Fruit fly (Drosophila melanogaster): ENCODE results near the gene CG6324.

CG6324 gene

DNA sequence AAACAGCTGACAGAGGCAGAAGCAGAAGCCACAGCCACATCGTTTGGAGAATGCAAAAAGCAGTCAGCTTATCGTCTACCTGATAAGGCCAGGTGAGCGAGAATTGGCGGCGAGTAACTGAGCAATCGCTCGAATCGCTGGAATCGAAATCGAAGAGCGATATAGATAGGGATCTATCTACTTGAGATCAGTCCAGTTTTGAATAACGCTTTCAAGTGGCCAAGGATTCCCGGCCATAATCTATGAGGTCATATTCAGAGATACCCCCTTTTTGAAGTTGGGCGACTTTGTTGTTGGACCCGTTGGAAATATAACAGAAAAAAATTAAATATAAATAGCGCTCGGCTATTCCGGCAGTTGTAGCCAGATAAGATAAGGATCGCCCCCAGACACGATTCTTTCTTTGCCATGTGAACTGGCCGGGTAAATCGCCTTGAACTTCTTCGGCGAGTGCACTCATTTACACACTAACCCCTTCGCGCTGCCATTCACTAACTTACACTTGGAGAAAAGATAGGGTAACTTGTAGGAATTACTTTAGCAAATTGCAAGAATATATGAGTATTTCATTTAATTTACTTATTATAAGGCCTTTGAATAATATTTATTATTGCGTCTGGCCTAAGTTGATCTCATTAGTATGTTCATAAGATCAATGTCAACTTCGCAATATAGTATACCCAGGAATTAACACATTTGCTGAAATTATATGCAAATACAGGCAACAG is 46.7 kb downstream of the CG6324 start (continued):
- TF ChIP-seq CG6276 (GFP tag; optimal IDR thresholded peaks at IDR 0.05) = no peak

DNA sequence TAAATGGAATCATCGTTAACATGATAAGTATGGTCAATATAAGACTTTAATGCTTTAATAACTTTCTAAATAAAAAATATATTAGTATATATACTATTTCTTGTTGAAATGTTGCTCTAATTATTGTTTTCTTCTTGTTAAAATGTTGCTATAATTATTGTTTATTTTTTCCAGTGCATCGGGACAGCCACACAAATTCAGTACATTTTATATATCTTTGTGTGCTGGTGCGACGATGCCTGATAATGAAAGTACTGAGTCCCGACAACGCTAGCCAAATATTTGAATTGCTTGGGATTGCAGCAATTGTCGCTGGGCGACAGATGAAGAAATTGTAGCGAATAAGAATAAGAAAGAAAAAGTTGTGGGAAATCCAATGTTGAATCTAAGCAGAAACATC is 53.3 kb downstream of the CG6324 start:
- peak; percentile 28 for TF ChIP-seq Ets96B (tag; optimal IDR thresholded peaks at IDR 0.05)
- peak; percentile 5 for TF ChIP-seq topi (GFP tag; optimal IDR thresholded peaks at IDR 0.05)
- no peak for TF ChIP-seq CG8319 (GFP tag; optimal IDR thresholded peaks at IDR 0.05)
- TF ChIP-seq CG34406 (GFP tag; optimal IDR thresholded peaks at IDR 0.05) = peak; percentile 22
- TF ChIP-seq spab (GFP tag; optimal IDR thresholded peaks at IDR 0.05) = no peak
- TF ChIP-seq lz (GFP tag; optimal IDR thresholded peaks at IDR 0.05) = no peak
- TF ChIP-seq achi (GFP tag; optimal IDR thresholded peaks at IDR 0.05) = peak; percentile 21
- TF ChIP-seq CG1621 (tag; optimal IDR thresholded peaks at IDR 0.05) = no peak
- peak in 1 of 2 experiments; percentile 10 for TF ChIP-seq ss (GFP tag; optimal IDR thresholded peaks at IDR 0.05)
- no peak for TF ChIP-seq Sox102F (GFP tag; optimal IDR thresholded peaks at IDR 0.05)
- TF ChIP-seq Eip75B (GFP tag; optimal IDR thresholded peaks at IDR 0.05) = no peak
- TF ChIP-seq pdm3 (GFP tag; optimal IDR thresholded peaks at IDR 0.05) = no peak
- TF ChIP-seq Hr4 (GFP tag; optimal IDR thresholded peaks at IDR 0.05) = no peak
- TF ChIP-seq CG9139 (GFP tag; optimal IDR thresholded peaks at IDR 0.05) = no peak
- TF ChIP-seq CG10669 (GFP tag; optimal IDR thresholded peaks at IDR 0.05) = peak; percentile 7
- peak; percentile 2 for TF ChIP-seq CG3032 (tag; optimal IDR thresholded peaks at IDR 0.05)
- TF ChIP-seq Met (GFP tag; optimal IDR thresholded peaks at IDR 0.05) = peak; percentile 6
- TF ChIP-seq Hr39 (GFP tag; optimal IDR thresholded peaks at IDR 0.05) = no peak
- TF ChIP-seq acj6 (GFP tag; optimal IDR thresholded peaks at IDR 0.05) = peak; percentile 28
- peak; percentile 53 for TF ChIP-seq svp (GFP tag)
- peak; percentile 54 for TF ChIP-seq Eip78C (GFP tag)
- peak; percentile 4 for TF ChIP-seq CG10631 (GFP tag; optimal IDR thresholded peaks at IDR 0.05)

DNA sequence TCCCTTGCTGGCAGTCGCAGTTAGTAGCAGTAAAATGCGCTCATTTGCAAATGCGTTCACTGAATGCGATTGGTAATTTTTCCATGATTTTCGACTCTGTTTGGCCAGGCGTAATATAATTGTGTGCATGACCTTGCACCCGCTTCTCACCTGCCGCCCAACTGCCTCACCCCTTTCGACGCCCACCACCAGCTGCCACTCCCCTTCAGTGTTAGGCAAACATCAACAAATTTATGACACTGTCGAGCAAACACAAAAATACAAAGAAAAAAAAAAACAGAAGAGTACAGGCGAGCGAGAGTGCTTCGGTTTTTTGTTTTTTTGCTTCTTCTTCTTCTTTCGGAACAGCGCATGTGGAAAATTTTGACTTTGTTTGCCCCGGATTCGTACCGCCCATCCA is 54.1 kb downstream of the CG6324 start:
- peak; percentile 66 for TF ChIP-seq fkh (GFP tag; optimal IDR thresholded peaks at IDR 0.05)
- TF ChIP-seq ss (GFP tag; optimal IDR thresholded peaks at IDR 0.05) = no peak

DNA sequence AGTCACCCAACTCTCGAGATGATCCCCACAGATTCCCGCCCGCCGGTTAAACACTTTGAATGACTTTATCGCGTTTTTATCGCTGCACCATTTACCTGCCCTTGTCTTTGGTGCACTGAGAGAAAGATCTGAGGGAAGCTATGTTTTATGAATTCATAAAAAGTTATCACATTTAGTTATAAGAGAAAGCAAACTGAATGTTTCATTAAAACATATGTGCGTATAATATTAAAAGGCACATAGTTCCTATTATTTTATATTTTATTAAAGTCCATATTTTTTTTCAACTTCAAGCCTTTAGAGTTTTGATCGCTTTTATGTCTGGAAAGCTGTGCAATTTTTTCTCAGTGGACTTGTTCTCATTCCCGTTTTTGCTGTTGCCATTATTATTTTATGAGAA is 54.5 kb downstream of the CG6324 start:
- TF ChIP-seq salr (GFP tag; optimal IDR thresholded peaks at IDR 0.05) (no peak), CG34406 (GFP tag; optimal IDR thresholded peaks at IDR 0.05) (peak; percentile 52), CG11902 (GFP tag; optimal IDR thresholded peaks at IDR 0.05) (peak; percentile 13), acj6 (GFP tag; optimal IDR thresholded peaks at IDR 0.05) (peak; percentile 31), svp (GFP tag) (peak; percentile 79), OdsH (GFP tag; optimal IDR thresholded peaks at IDR 0.05) (peak; percentile 48), Ets96B (tag; optimal IDR thresholded peaks at IDR 0.05) (peak; percentile 49), net (GFP tag; optimal IDR thresholded peaks at IDR 0.05) (no peak), CG10669 (GFP tag; optimal IDR thresholded peaks at IDR 0.05) (peak; percentile 42), dsx (GFP tag; optimal IDR thresholded peaks at IDR 0.05; ENCODE audit: poor library complexity, severe bottlenecking) (peak; percentile 14), CG9139 (GFP tag; optimal IDR thresholded peaks at IDR 0.05) (no peak), Smox (GFP tag; optimal IDR thresholded peaks at IDR 0.05) (peak; percentile 57), spab (GFP tag; optimal IDR thresholded peaks at IDR 0.05) (peak; percentile 14), CG6808 (GFP tag; optimal IDR thresholded peaks at IDR 0.05) (no peak), Sox15 (GFP tag; optimal IDR thresholded peaks at IDR 0.05) (peak; percentile 48), CG11762 (GFP tag; optimal IDR thresholded peaks at IDR 0.05; ENCODE audit: insufficient read depth) (no peak), fd85E (GFP tag; optimal IDR thresholded peaks at IDR 0.05) (no peak), CG6792 (GFP tag; optimal IDR thresholded peaks at IDR 0.05) (peak; percentile 49), Hr39 (GFP tag; optimal IDR thresholded peaks at IDR 0.05) (peak; percentile 28), CG8119 (GFP tag; IDR thresholded peaks at IDR 0.05) (no peak), esn (GFP tag; optimal IDR thresholded peaks at IDR 0.05) (peak; percentile 58), vri (GFP tag; optimal IDR thresholded peaks at IDR 0.05) (no peak), cyc (GFP tag; optimal IDR thresholded peaks at IDR 0.05) (peak; percentile 43), CG6163 (GFP tag; IDR thresholded peaks at IDR 0.05) (0 out of 3 replicates have a peak, but pooled peaks have one; percentile 17), Blimp-1 (GFP tag; optimal IDR thresholded peaks at IDR 0.05) (no peak), Eip75B (GFP tag; optimal IDR thresholded peaks at IDR 0.05) (peak; percentile 40), dac (GFP tag; optimal IDR thresholded peaks at IDR 0.05) (no peak), Eip78C (GFP tag) (peak; percentile 70), ss (GFP tag; optimal IDR thresholded peaks at IDR 0.05) (no peak), CG3032 (tag; optimal IDR thresholded peaks at IDR 0.05) (peak; percentile 45), Sox14 (GFP tag; optimal IDR thresholded peaks at IDR 0.05) (peak; percentile 27), Eip93F (GFP tag; optimal IDR thresholded peaks at IDR 0.05) (no peak)

All from whole organism, prepupa.